Worm (Caenorhabditis elegans) whole organism, young adult: Measurements from ENCODE around the gene F48C5.2.

Experiments used
- B0019.2 ChIP-seq: fragments of 200-800 bp; sonication (Bioruptor generic); conservative IDR thresholded peaks from 2 replicates; pipeline ENCODE4 v1.3.6; 2022; ENCODE audit warnings: missing genetic modification reagents, missing genetic modification characterization, missing compliant biosample characterization
- B0261.1 ChIP-seq: sonication (generic microtip); optimal IDR thresholded peaks from 2 replicates; lab custom pipeline; 2016; ENCODE audit warnings: mild to moderate bottlenecking, missing genetic modification characterization, moderate library complexity, missing compliant biosample characterization
- F39B2.1 ChIP-seq: fragments of 200-800 bp; sonication (Bioruptor generic); IDR thresholded peaks from 2 replicates; pipeline ENCODE4 v1.3.6; 2022; ENCODE audit warnings: missing genetic modification reagents, missing genetic modification characterization, missing compliant biosample characterization
- F57A8.1 ChIP-seq: fragments of 200-800 bp; sonication (Bioruptor generic); optimal IDR thresholded peaks from 2 replicates; lab custom pipeline; 2018; ENCODE audit warnings: mild to moderate bottlenecking, missing genetic modification characterization, moderate library complexity, missing compliant biosample characterization
- F57C9.4 ChIP-seq: sonication (generic microtip); optimal IDR thresholded peaks from 2 replicates; lab custom pipeline; 2017; ENCODE audit warnings: mild to moderate bottlenecking, missing genetic modification characterization, missing compliant biosample characterization
- ceh-58 ChIP-seq: fragments of 200-800 bp; sonication (Bioruptor generic); IDR thresholded peaks from 2 replicates; pipeline ENCODE4 v1.3.6; 2022; ENCODE audit warnings: missing genetic modification characterization, missing compliant biosample characterization
- fkh-3 ChIP-seq: sonication (generic microtip); optimal IDR thresholded peaks from 2 replicates; lab custom pipeline; 2016; ENCODE audit warnings: mild to moderate bottlenecking, missing genetic modification characterization, missing compliant biosample characterization
- mxl-1 ChIP-seq: sonication (generic microtip); optimal IDR thresholded peaks from 2 replicates; lab custom pipeline; 2016; ENCODE audit warnings: missing genetic modification characterization, missing compliant biosample characterization
- pha-4 ChIP-seq: fragments of 150-350 bp; sonication (generic microtip); optimal IDR thresholded peaks from 2 replicates; lab custom pipeline; 2014; ENCODE audit warnings: missing biosample characterization, missing genetic modification reagents, missing genetic modification characterization
- rpc-1 ChIP-seq, 2 experiments: fragments of 150-350 bp in 1 of 2; sonication (generic microtip) in 1 of 2; optimal IDR thresholded peaks; 2 replicates each; lab custom pipeline; 2014 to 2018; ENCODE audit warnings: missing biosample characterization in 1 of 2, missing genetic modification characterization in 1 of 2, missing genetic modification reagents in 1 of 2, missing genotype in 1 of 2
- unc-62 ChIP-seq: fragments of 150-350 bp; optimal IDR thresholded peaks from 2 replicates; lab custom pipeline; 2014; ENCODE audit warnings: missing biosample characterization, missing genetic modification reagents, missing genetic modification characterization

- TF ChIP-seq B0261.1 (tag; lab: Kevin White, UChicago) = no peak
- no peak for TF ChIP-seq fkh-3 (tag; lab: Kevin White, UChicago)
- no peak for TF ChIP-seq pha-4 (tag; lab: Kevin White, UChicago)
- TF ChIP-seq ceh-58 (GFP tag; lab: Robert Waterston, UW) = no peak
- TF ChIP-seq B0019.2 (GFP tag; lab: Robert Waterston, UW) = no peak
- no peak for TF ChIP-seq mxl-1 (tag; lab: Kevin White, UChicago)
- no peak for TF ChIP-seq F39B2.1 (GFP tag; lab: Robert Waterston, UW)
- no peak for TF ChIP-seq F57C9.4
- TF ChIP-seq unc-62 (GFP tag; lab: Kevin White, UChicago) = no peak
- no peak for TF ChIP-seq F57A8.1 (GFP tag; lab: Kevin White, UChicago)
- TF ChIP-seq rpc-1 (optimal IDR thresholded peaks at IDR 0.05; lab: Kevin White, UChicago) = no peak
- TF ChIP-seq rpc-1 (tag; optimal IDR thresholded peaks at IDR 0.05; lab: Kevin White, UChicago) = no peak
These were observed 47.3 kb downstream of the F48C5.2 start for ce11 chrX:11406784-11407183.
